Worm (Caenorhabditis elegans) whole organism, midembryonic: ENCODE data around the gene B0244.6.

Source experiments
- T22C8.4 ChIP-seq: fragments of 200-800 bp; sonication (Bioruptor generic); IDR thresholded peaks from 2 replicates; pipeline ENCODE4 v1.3.6; 2022; ENCODE audit warnings: missing genetic modification characterization, missing compliant biosample characterization
- cog-1 ChIP-seq: sonication (generic microtip); optimal IDR thresholded peaks from 2 replicates; lab custom pipeline; 2016; ENCODE audit warnings: missing genetic modification characterization, missing compliant biosample characterization
- flt-1 ChIP-seq: fragments of 200-800 bp; sonication (Bioruptor generic); IDR thresholded peaks from 2 replicates; pipeline ENCODE4 v1.3.6; 2022; ENCODE audit warnings: missing genetic modification characterization, missing compliant biosample characterization
- tab-1 ChIP-seq: fragments of 200-800 bp; sonication (Bioruptor generic); IDR thresholded peaks from 2 replicates; pipeline ENCODE4 v1.3.6; 2022; ENCODE audit warnings: missing genetic modification characterization, missing compliant biosample characterization
- ztf-29 ChIP-seq: fragments of 200-800 bp; sonication (Bioruptor generic); IDR thresholded peaks from 2 replicates; pipeline ENCODE4 v1.3.6; 2022; ENCODE audit warnings: missing genetic modification reagents, missing genetic modification characterization, missing compliant biosample characterization

ce11 chrIII:5714984-5715454 lies 22.8 kb upstream of the B0244.6 start:
- TF ChIP-seq cog-1, result no peak
- peak; percentile 15; the same call in 1 of the 2 replicates for TF ChIP-seq flt-1
- no peak for TF ChIP-seq T22C8.4 (GFP tag; lab: Robert Waterston, UW)
- TF ChIP-seq ztf-29 (GFP tag; lab: Robert Waterston, UW), result no peak
- TF ChIP-seq tab-1 (GFP tag; lab: Robert Waterston, UW), result no peak
